Worm (Caenorhabditis elegans): ENCODE measurements around the gene srg-32.

The srg-32 gene

DNA sequence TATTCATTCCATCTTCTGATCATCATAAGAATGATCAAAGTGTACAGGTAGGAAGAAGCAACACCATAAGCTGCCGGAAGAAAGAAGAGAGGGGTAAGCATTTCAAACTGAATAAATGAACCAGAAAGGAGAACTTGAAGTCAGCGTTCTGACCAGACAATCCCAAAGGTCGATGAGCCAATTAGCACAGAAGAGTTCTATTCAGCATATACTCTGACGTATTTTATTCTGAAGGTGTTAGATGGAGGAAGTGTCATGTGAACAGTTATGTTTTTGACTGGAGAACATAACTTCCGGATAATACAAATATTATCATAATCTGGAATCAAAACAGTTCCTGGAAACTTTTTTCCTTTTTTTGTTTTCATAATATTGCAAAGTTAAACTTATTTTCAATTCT, at the start of gene srg-32:
TSS of gene srg-32 (minus strand) at position 101 of the 400 bp plus-strand sequence.
- no peak for TF ChIP-seq unc-62 (GFP tag; optimal IDR thresholded peaks at IDR 0.05)

DNA sequence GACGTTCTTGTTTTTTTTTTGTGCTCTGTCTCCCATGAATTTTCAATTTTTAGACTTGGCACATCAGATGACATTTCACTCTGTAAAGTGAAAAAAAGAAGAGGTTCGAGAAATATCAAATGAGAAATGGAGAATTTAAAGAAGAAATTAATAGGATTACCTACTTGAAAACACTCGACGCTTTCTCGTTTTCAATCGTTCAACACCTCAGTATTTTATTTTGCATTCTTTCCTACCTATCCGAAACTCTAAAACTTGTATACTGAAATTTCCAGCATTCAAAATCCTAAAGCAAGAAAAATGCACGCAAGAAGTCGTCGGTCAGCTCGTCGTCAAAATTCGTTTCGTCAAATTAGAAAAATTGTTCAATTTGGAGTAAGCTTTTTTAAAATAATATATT, 47.1 kb upstream of the srg-32 start, which contains the start of gene kvs-2:
TSS of gene kvs-2 (plus strand) at position 301 of the 400 bp plus-strand sequence.
- no peak for TF ChIP-seq unc-62 (GFP tag; optimal IDR thresholded peaks at IDR 0.05)

DNA sequence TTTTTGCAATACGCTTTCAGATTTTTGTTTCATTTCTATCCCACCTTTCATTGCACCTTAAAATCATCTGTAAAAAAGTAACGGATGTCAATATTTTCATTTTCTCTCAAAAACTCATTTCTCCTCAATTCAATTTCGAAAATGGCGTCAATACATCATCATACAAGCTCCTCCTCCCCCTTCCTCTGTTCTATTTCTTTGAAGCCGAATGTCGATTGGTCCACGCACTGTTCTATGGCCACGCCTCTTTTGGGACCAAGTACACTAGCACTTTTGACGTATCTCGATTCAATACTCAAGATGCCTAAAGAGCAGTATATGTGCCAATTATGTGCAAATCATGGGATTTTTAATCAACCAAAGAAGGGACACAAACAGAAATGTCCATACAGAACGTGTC, 44.2 kb upstream of the srg-32 start, which contains the start of gene mab-23:
TSS of gene mab-23 (plus strand) at position 301 of the 400 bp plus-strand sequence.
- TF ChIP-seq unc-62 (GFP tag; optimal IDR thresholded peaks at IDR 0.05): no peak

DNA sequence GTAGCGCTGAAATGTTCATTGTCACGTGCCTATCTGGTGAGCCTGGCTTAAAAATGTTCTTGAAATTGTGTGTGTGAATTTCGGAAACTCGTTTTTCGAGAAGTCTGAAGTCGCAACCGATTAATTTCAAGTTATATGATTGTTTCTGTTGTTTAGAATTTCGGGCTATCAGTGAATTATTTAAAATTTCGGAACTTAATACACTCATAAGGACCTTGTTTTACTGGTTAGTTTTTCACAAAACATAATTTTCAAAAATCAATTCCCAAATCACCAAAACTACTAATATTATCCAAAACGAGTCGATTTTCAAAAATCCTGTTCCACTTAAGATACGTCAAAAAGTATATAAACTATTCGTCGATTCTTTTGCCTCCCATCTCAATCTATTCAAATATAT, 41.9 kb upstream of the srg-32 start:
- no peak for TF ChIP-seq unc-62 (GFP tag; optimal IDR thresholded peaks at IDR 0.05)

DNA sequence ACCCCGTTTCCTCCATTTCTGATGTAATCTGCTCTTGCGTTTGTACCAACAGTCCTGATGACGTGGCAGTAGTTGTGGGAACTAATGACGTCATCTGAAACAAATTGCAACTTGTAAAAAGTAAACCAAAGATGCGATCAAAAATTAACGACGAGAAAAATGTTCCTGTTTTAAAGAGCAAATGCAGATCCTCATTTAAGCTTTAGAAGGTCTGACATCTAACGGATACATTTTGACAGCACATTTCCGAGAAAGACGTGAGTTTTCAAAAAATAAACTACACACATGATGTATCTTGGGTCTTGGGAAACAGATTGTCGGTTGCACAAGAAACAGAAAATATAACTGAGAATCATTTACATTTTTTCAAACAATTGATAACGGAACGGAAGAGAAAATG, 26.9 kb upstream of the srg-32 start, which contains the start of gene H09F14.1:
TSS of gene H09F14.1 (minus strand) at position 101 of the 400 bp plus-strand sequence.
- TF ChIP-seq unc-62 (GFP tag; optimal IDR thresholded peaks at IDR 0.05): no peak

DNA sequence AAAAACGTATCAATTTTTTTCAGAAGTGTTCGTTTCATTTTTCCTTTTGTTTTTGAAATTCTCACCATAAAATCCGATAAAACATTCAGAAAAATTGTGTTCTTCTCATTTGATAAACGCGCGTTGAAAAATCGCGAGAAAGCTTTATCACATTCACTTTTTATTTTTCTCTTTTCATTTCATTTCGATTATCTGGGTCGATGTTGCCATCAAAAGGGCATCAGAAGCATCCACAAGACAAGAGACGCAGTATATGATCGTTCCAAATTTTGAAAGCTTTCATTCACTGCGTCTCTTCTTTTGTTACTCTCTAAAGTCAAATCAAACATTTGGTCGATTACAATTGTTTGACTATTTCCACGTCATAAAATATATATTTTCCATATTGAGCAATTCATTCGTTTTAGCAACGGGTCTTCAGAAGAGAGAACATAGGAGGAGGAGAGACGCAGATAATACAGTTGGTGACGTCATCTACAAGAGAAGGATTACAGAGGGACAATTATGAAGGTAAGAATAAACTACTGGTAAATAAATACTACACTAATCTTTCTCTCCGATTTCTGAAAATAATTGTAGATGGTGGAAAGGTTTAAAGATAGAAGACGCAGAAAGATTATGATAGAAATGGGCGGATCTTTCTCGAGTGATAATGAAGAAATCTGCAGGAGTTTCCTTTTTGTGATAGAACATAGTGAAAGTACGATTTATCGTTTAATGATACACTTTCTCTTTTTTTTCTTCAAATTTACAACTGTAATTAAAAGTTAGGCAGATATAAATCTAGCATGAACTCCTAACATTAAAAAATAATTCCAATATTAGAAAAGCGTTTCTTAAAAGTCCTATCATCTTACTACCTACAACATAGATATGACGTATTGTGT, 13.7 kb upstream of the srg-32 start, which contains the start of gene H27A22.1:
TSS of gene H27A22.1 (plus strand) at position 505 of the 887 bp plus-strand sequence.
- TF ChIP-seq unc-62 (GFP tag; optimal IDR thresholded peaks at IDR 0.05): no peak

DNA sequence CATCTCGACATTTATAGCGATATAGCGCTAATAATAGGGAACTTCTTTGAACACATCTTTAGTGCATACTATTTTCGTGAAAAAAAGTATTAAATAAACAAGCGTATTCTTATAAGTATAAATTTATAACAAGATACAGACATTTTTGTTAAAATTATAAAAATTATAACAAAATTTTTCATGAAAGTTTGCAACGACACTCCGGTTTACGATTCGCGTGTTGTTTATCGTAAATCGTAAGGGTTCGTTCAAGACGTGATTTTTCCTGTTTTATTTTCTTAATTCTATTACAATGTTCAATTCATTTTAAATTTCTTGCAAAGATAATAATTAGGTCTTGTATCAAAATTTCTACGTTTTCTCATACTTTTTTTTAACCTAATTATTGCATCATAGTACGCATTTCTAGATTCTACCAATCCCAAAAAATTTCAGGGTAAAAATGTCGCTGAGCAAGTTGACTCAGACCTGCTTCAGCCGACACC, 10.1 kb upstream of the srg-32 start, which contains the start of gene scpl-4:
TSS of gene scpl-4 (plus strand) at position 435 of the 485 bp plus-strand sequence.
- TF ChIP-seq unc-62 (GFP tag; optimal IDR thresholded peaks at IDR 0.05): no peak

DNA sequence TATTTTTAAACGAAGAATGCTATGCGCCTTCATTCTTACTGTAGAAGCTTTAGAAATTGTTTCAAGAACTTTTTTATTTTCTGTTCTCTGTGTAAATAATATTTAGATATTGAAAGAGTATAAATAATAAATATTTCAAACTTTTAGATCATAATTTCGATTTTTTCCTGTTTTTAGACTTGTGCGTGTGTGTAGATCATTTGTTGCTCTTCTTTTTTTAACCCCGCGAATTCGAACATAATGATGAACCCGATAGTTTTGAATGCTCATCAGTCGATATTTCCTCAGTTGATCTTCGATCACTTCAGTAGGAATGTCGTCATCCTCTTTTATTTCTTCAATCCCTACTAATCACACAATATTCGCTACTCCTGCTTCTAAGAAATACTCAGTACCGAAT, 8.6 kb upstream of the srg-32 start, which contains the start of gene T21C9.13:
TSS of gene T21C9.13 (plus strand) at position 33 of the 400 bp plus-strand sequence.
- TF ChIP-seq unc-62 (GFP tag; optimal IDR thresholded peaks at IDR 0.05): no peak

DNA sequence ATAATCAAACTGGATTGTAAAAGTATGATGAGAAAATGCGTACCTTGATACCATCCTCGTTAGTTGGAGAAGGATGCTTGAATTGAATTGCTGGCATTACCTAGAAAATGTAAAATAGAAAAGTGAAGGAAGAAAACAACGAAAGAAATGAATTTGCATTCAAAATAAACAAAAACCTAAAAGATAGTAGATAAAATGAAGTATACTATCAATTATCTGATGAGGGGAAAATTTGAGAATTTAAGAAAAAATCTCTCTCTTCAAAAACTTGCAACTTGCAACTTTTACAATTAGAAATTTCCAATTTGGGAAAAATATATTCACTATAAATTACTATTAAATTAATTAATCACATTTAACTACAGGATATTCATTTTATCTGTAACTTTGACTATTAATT, 6.2 kb upstream of the srg-32 start, which contains the start of gene T21C9.11:
TSS of gene T21C9.11 (minus strand) at position 101 of the 400 bp plus-strand sequence.
- TF ChIP-seq unc-62 (GFP tag; optimal IDR thresholded peaks at IDR 0.05): no peak

DNA sequence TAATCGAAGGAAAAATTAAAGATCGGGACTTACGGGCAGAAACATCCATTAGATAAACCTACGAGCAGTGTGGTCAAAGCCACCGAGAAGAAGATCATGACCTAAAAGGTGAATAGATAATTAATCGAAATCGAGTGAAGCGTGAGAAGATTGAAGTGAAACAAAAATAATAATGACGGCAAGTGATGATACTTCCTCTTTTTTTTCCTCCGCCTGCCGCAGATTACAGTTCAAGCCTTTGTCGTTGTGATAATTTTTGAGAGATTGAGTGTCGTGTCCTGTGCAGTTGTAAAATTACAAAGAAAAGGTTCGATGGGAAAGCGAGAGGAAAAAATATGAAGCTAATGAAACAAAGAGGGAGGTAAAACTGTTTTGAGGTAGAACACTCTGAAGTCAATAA, 3.9 kb upstream of the srg-32 start, which contains the start of gene T21C9.9:
TSS of gene T21C9.9 (minus strand) at position 101 of the 400 bp plus-strand sequence.
- TF ChIP-seq unc-62 (GFP tag; optimal IDR thresholded peaks at IDR 0.05): no peak

DNA sequence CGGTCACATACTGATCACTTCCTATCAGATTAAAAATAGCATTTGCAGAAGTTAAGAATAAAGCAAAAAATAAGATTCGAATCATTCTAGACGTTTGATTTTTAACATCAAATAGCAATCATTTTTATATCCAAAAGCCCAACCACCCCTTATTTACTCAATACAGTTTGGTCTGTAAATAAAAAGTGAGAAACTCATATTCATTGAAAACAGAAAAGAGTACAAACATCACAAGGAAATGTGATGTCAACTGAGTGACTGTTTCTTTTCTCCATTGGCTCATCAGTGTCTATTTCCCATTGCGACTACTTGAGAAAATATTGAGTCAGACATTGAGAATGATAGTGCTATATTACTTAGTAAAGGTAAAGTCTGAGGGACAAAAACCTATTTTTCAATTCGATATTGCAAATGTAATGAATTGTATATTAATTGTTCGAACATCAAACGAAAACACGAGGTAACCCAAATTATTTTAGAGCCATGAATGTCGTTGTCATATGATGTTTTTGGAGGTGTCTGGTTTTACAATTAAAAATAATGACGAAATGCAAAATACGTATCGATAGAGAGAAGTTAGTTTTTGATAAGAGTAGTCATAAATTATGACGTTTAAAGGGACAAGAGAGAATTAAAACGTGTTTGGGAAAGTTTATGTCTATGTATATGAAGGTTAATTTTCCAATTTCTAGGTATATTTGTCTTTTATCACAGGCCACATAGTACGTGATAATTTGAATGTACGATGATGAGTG, 1.4 kb upstream of the srg-32 start, which contains the start of gene ttr-23:
TSS of gene ttr-23 (minus strand) at position 87 of the 755 bp plus-strand sequence.
- no peak for TF ChIP-seq unc-62 (GFP tag; optimal IDR thresholded peaks at IDR 0.05)

DNA sequence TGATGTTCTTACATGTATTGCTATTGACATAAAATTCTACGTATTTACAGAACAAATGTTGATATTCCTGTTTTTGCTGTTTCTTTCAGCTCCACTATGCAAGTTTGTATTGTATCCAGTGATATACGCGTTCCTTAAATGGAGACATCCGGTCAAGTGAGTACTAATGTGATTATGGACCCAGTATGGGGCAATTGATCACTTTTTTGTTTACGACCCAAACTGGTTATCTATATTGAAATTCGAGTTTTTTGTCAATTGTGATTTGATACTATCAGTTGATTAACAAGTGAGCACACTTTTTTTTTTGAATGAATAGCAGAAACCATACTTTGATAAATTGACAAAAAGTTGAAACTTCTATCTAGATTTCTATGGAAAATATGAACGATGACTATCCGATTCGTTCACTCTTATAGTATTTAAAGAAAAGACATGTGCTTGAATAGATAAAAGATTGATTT, 6.7 kb downstream of the srg-32 start, which contains the start of gene T21C9.6:
TSS of gene T21C9.6 (plus strand) at position 51 of the 464 bp plus-strand sequence.
- TF ChIP-seq unc-62 (GFP tag; optimal IDR thresholded peaks at IDR 0.05): no peak

DNA sequence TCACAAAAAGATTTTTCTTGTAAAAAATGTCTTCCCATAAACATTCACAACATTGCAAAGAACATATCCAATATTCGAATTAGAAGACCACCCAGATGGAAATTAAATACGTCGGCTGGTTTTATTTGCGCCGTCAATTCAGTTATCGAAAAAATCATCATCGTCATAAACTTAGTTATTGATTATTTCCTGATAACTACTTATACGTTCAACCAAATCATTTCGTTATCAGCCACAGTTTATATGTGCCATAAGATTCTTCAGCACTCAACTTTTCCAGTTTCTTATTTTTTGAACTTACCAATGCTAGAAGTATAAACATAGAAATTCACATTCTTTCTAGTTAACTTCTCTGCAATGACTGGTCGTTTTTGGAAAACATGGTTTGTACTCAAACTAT, 8.0 kb downstream of the srg-32 start:
- TF ChIP-seq unc-62 (GFP tag; optimal IDR thresholded peaks at IDR 0.05): no peak

DNA sequence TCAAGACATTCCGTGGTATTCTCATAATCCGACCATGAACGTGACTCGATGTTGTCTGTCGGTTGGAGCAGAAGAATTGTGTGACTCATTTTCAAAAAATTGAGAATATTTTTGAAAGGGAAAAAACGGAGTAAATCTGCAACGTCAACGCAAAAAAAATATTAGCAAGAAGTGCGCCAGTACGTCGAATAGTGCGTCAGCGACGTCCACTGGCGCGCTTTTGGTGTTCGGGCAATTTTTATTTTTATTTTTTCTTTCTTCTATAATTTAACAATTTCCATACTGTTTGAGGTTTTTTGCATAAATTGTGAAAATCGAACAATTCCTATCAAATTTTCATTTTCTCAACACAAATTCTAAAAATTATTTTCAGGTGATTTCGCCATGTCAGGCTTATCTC, 9.7 kb downstream of the srg-32 start, which contains the start of the genes erh-1 and lpd-9:
TSS of gene erh-1 (minus strand) at position 204 of the 400 bp plus-strand sequence.
TSS of gene lpd-9 (plus strand) at position 368 of the 400 bp plus-strand sequence.
- no peak for TF ChIP-seq unc-62 (GFP tag; optimal IDR thresholded peaks at IDR 0.05)

DNA sequence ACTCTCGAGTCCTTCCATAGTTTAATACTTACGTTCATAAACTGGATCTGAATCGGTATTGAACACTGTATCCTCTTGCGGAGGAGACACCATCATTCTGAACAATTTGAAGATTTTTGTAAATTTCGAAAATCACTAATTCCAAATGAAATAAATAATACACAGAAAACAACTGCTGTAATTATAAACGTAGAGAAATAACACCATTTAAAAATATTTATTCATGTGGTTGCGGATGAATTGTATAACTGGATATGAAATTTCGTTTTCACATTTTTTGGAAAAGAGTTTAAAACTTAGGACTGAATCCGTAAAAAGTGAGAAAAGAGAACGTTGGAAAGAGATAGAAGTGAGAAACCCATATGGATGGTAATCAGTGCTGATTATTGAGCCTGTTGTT, 10.4 kb downstream of the srg-32 start, which contains the start of gene mics-1:
TSS of gene mics-1 (minus strand) at position 101 of the 400 bp plus-strand sequence.
- no peak for TF ChIP-seq unc-62 (GFP tag; optimal IDR thresholded peaks at IDR 0.05)

All from whole organism, dauer.